Worm (Caenorhabditis elegans) whole organism, L2 larva: Measurements from ENCODE around the gene ran-1.
A peak's percentile ranks its signal among the peaks of the same experiment; 100 is the strongest.

Experiments
- C34F6.9 ChIP-seq: fragments of 150-350 bp; optimal IDR thresholded peaks from 2 replicates; lab custom pipeline; 2014; ENCODE audit warnings: missing biosample characterization, missing genetic modification characterization
- F13H6.1 ChIP-seq: sonication (generic microtip); optimal IDR thresholded peaks from 2 replicates; lab custom pipeline; 2016; ENCODE audit warnings: missing genetic modification characterization, missing compliant biosample characterization
- Y55F3AM.14 ChIP-seq: fragments of 200-800 bp; sonication (Bioruptor generic); optimal IDR thresholded peaks from 2 replicates; lab custom pipeline; 2018; ENCODE audit warnings: mild to moderate bottlenecking, missing genetic modification characterization, missing compliant biosample characterization
- alr-1 ChIP-seq: fragments of 150-350 bp; optimal IDR thresholded peaks from 2 replicates; lab custom pipeline; 2014; ENCODE audit warnings: missing biosample characterization, missing genetic modification characterization
- aly-2 ChIP-seq: fragments of 150-350 bp; optimal IDR thresholded peaks from 2 replicates; lab custom pipeline; 2014; ENCODE audit warnings: missing biosample characterization, missing genetic modification characterization
- ama-1 ChIP-seq: fragments of 150-350 bp; optimal IDR thresholded peaks from 2 replicates; lab custom pipeline; 2018; ENCODE audit warnings: inconsistent platforms
- blmp-1 ChIP-seq: sonication (generic microtip); optimal IDR thresholded peaks from 2 replicates; lab custom pipeline; 2017; ENCODE audit warnings: missing genetic modification characterization, mild to moderate bottlenecking, missing compliant biosample characterization, antibody characterized with exemption, moderate library complexity; ENCODE audit not compliant: insufficient read depth
- ceh-16 ChIP-seq: fragments of 150-350 bp; optimal IDR thresholded peaks from 2 replicates; lab custom pipeline; 2014; ENCODE audit warnings: missing biosample characterization, missing genetic modification characterization
- ceh-82 ChIP-seq: fragments of 150-350 bp; optimal IDR thresholded peaks from 2 replicates; lab custom pipeline; 2014; ENCODE audit warnings: missing biosample characterization, missing genetic modification characterization
- crh-2 ChIP-seq: sonication (generic microtip); optimal IDR thresholded peaks from 2 replicates; lab custom pipeline; 2017; ENCODE audit warnings: missing biosample characterization, missing genetic modification characterization
- dmd-4 ChIP-seq: sonication (generic microtip); optimal IDR thresholded peaks from 2 replicates; lab custom pipeline; 2017; ENCODE audit warnings: missing biosample characterization, missing genetic modification characterization
- egl-27 ChIP-seq: sonication (generic microtip); optimal IDR thresholded peaks from 3 replicates; lab custom pipeline; 2017; ENCODE audit warnings: missing biosample characterization, missing genetic modification reagents, missing genetic modification characterization
- elt-1 ChIP-seq: fragments of 150-350 bp; optimal IDR thresholded peaks from 2 replicates; lab custom pipeline; 2014; ENCODE audit warnings: missing biosample characterization, missing genetic modification characterization
- elt-3 ChIP-seq: sonication (generic microtip); optimal IDR thresholded peaks from 2 replicates; lab custom pipeline; 2017; ENCODE audit warnings: missing biosample characterization, missing genetic modification characterization
- fos-1 ChIP-seq: fragments of 150-350 bp; optimal IDR thresholded peaks from 2 replicates; lab custom pipeline; 2014; ENCODE audit warnings: missing biosample characterization, missing genetic modification characterization
- gmeb-1 ChIP-seq: fragments of 150-350 bp; optimal IDR thresholded peaks from 2 replicates; lab custom pipeline; 2014; ENCODE audit warnings: missing biosample characterization, missing genetic modification characterization
- lin-11 ChIP-seq: fragments of 150-350 bp; sonication (generic microtip); optimal IDR thresholded peaks from 2 replicates; lab custom pipeline; 2014; ENCODE audit warnings: missing biosample characterization, missing genetic modification characterization, inconsistent platforms, mixed read lengths
- lin-13 ChIP-seq: fragments of 150-350 bp; optimal IDR thresholded peaks from 2 replicates; lab custom pipeline; 2014; ENCODE audit warnings: missing biosample characterization, missing genetic modification reagents, missing genetic modification characterization
- lsy-2 ChIP-seq, 2 experiments: fragments of 150-350 bp in 1 of 2; sonication (generic microtip) in 1 of 2; optimal IDR thresholded peaks; 2 replicates each; lab custom pipeline; 2014 to 2017; ENCODE audit warnings: missing biosample characterization in 2 of 2, missing genetic modification characterization in 2 of 2
- mab-5 ChIP-seq: fragments of 150-350 bp; optimal IDR thresholded peaks from 2 replicates; lab custom pipeline; 2014; ENCODE audit warnings: missing biosample characterization, missing genetic modification characterization
- mbf-1 ChIP-seq: sonication (generic microtip); optimal IDR thresholded peaks from 2 replicates; lab custom pipeline; 2017; ENCODE audit warnings: missing biosample characterization, missing genetic modification characterization
- mdl-1 ChIP-seq, 2 experiments: fragments of 150-350 bp in 1 of 2; sonication (generic microtip) in 1 of 2; optimal IDR thresholded peaks; 2 replicates each; lab custom pipeline; 2017; ENCODE audit warnings: missing biosample characterization in 2 of 2, missing genetic modification characterization in 2 of 2
- nhr-10 ChIP-seq: sonication (generic microtip); optimal IDR thresholded peaks from 2 replicates; lab custom pipeline; 2017; ENCODE audit warnings: missing biosample characterization, missing genetic modification characterization
- nhr-11 ChIP-seq: fragments of 150-350 bp; optimal IDR thresholded peaks from 2 replicates; lab custom pipeline; 2014; ENCODE audit warnings: missing biosample characterization, missing genetic modification characterization
- nhr-12 ChIP-seq: fragments of 150-350 bp; optimal IDR thresholded peaks from 2 replicates; lab custom pipeline; 2014; ENCODE audit warnings: missing biosample characterization, missing genetic modification characterization
- nhr-129 ChIP-seq: fragments of 150-350 bp; optimal IDR thresholded peaks from 2 replicates; lab custom pipeline; 2014; ENCODE audit warnings: missing biosample characterization, missing genetic modification characterization
- nhr-21 ChIP-seq: fragments of 150-350 bp; optimal IDR thresholded peaks from 2 replicates; lab custom pipeline; 2014; ENCODE audit warnings: missing biosample characterization, missing genetic modification characterization
- nhr-23 ChIP-seq: fragments of 150-350 bp; optimal IDR thresholded peaks from 2 replicates; lab custom pipeline; 2014; ENCODE audit warnings: missing biosample characterization, missing genetic modification reagents, missing genetic modification characterization
- nhr-25 ChIP-seq: fragments of 150-350 bp; sonication (generic microtip); optimal IDR thresholded peaks from 3 replicates; lab custom pipeline; 2014; ENCODE audit warnings: missing biosample characterization, missing genetic modification characterization
- nhr-77 ChIP-seq: fragments of 150-350 bp; optimal IDR thresholded peaks from 2 replicates; lab custom pipeline; 2014; ENCODE audit warnings: missing biosample characterization, missing genetic modification characterization
- peb-1 ChIP-seq: fragments of 150-350 bp; optimal IDR thresholded peaks from 2 replicates; lab custom pipeline; 2014; ENCODE audit warnings: missing biosample characterization, missing genetic modification characterization
- sem-4 ChIP-seq: fragments of 150-350 bp; optimal IDR thresholded peaks from 2 replicates; lab custom pipeline; 2014; ENCODE audit warnings: missing biosample characterization, missing genetic modification reagents, missing genetic modification characterization
- skn-1 ChIP-seq: sonication (generic microtip); optimal IDR thresholded peaks from 2 replicates; lab custom pipeline; 2017; ENCODE audit warnings: missing biosample characterization, missing genetic modification characterization
- sma-3 ChIP-seq: sonication (generic microtip); optimal IDR thresholded peaks from 2 replicates; lab custom pipeline; 2016; ENCODE audit warnings: missing genetic modification reagents, missing genetic modification characterization, missing compliant biosample characterization
- sma-9 ChIP-seq, 2 experiments: fragments of 150-350 bp in 1 of 2; sonication (generic microtip) in 1 of 2; optimal IDR thresholded peaks; 2 replicates each; lab custom pipeline; 2014 to 2016; ENCODE audit warnings: missing genetic modification characterization in 2 of 2, mild to moderate bottlenecking in 1 of 2, missing biosample characterization in 1 of 2, missing compliant biosample characterization in 1 of 2, missing genetic modification reagents in 1 of 2, moderate library complexity in 1 of 2
- snpc-4 ChIP-seq: fragments of 150-350 bp; optimal IDR thresholded peaks from 2 replicates; lab custom pipeline; 2014; ENCODE audit warnings: missing biosample characterization, missing genetic modification characterization
- unc-39 ChIP-seq: fragments of 150-350 bp; optimal IDR thresholded peaks from 2 replicates; lab custom pipeline; 2014; ENCODE audit warnings: missing biosample characterization, missing genetic modification characterization
- unc-55 ChIP-seq: fragments of 150-350 bp; sonication (generic microtip); optimal IDR thresholded peaks from 3 replicates; lab custom pipeline; 2014; ENCODE audit warnings: missing biosample characterization, missing genetic modification reagents, missing genetic modification characterization
- ztf-11 ChIP-seq: sonication (generic microtip); optimal IDR thresholded peaks from 2 replicates; lab custom pipeline; 2017; ENCODE audit warnings: missing biosample characterization, missing genetic modification characterization
- ztf-4 ChIP-seq: fragments of 150-350 bp; optimal IDR thresholded peaks from 2 replicates; lab custom pipeline; 2014; ENCODE audit warnings: missing biosample characterization, missing genetic modification characterization

The ran-1 gene

DNA sequence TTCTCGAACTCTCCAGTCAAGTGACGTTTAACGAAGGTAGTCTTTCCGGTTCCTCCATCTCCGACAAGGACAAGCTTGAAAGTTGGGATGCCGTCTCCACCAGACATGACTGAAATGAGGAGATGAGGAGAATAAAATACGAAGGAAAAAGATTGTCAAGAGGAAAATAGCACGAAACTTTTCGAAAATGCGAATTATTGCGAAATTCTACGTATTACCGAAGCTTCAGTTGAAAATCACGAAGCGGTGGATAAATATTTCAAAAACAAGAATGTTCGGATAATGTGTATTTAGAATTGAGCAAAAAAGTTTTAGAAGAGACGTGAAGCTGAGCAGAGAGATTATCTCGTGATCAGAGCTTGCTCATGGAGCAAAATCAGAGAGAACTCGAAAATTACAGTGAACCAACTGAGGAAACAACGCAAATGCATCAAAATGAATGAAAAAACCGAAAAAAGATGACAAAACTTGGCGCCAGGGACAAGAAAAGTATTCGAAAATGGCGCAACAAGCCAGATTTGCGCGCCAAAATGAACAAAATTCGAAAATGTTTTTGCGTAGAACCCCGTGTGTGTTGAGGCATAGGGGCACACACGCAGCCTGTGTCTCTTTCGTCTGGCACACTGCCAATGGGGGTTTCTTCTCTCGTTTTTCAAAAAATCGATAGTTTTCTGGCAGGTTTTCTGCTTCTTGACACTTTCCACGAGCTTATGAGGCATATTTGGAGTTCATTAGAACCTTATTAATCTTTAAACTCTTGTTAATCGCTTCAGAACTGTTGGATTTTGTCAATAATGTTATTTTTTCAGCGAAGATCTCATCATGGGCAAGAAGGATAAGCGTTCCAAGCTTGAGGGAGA is at the start of gene ran-1, which contains the start of gene dkc-1:
Gene ran-1 (minus strand): TSS at position 109 of the 860 bp plus-strand sequence.
Gene dkc-1 (plus strand): TSS at position 810 of the 860 bp plus-strand sequence.
- TF ChIP-seq ztf-11 (tag; lab: Kevin White, UChicago) (no peak), nhr-12 (tag; lab: Kevin White, UChicago) (no peak), fos-1 (tag; lab: Kevin White, UChicago) (peak; percentile 58), peb-1 (tag; lab: Kevin White, UChicago) (no peak), crh-2 (tag; lab: Kevin White, UChicago) (peak; percentile 78), lin-11 (peak; percentile 44), unc-55 (GFP tag; lab: Kevin White, UChicago) (peak; percentile 90), nhr-25 (peak; percentile 77), mab-5 (tag; lab: Kevin White, UChicago) (peak; percentile 7), dmd-4 (tag; lab: Kevin White, UChicago) (no peak), C34F6.9 (tag; lab: Kevin White, UChicago) (peak; percentile 90), sma-9 (GFP tag; optimal IDR thresholded peaks at IDR 0.05; lab: Kevin White, UChicago) (no peak), sma-9 (tag; optimal IDR thresholded peaks at IDR 0.05; lab: Kevin White, UChicago) (no peak), sem-4 (tag; lab: Kevin White, UChicago) (peak; percentile 29), F13H6.1 (tag; lab: Kevin White, UChicago) (peak; percentile 43), alr-1 (tag; lab: Kevin White, UChicago) (no peak), nhr-10 (no peak), sma-3 (GFP tag; lab: Kevin White, UChicago) (peak; percentile 10), mdl-1 (tag; optimal IDR thresholded peaks at IDR 0.05; lab: Kevin White, UChicago) (peak in 1 of 2 experiments; percentile 20), ceh-16 (tag; lab: Kevin White, UChicago) (peak; percentile 5), ztf-4 (tag; lab: Kevin White, UChicago) (no peak), lsy-2 (tag; optimal IDR thresholded peaks at IDR 0.05; lab: Kevin White, UChicago) (peak; percentile 50 to 86), nhr-129 (peak; percentile 79), gmeb-1 (tag; lab: Kevin White, UChicago) (peak; percentile 67), nhr-21 (tag; lab: Kevin White, UChicago) (peak; percentile 48), lin-13 (GFP tag; lab: Kevin White, UChicago) (peak; percentile 75), elt-3 (no peak), blmp-1 (peak; percentile 35), unc-39 (no peak)

DNA sequence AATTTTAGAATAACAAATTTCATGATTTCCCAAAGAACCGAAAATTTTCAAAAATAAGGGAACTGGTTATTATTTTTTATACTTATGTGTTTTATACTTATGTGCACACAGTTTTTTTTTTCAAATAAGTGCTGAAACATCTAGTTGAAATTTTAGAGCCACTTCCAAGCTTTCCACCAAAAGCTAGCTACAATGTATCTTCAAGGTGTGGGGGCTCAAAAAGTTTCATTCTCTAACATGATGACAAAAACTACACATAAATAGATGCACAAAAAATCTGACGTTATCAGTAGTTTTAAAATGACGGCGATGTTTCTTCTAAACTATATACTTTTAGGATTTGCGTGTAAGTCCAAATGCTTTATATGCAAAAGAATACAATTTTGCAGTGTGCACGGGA is 46.5 kb upstream of the ran-1 start, which contains the start of gene clec-163:
Gene clec-163 (plus strand): TSS at position 301 of the 400 bp plus-strand sequence.
- TF ChIP-seq nhr-77 (tag; lab: Kevin White, UChicago) (no peak), unc-55 (GFP tag; lab: Kevin White, UChicago) (no peak), mbf-1 (tag; lab: Kevin White, UChicago) (no peak), peb-1 (tag; lab: Kevin White, UChicago) (no peak), nhr-25 (no peak), ceh-82 (tag; lab: Kevin White, UChicago) (no peak), blmp-1 (no peak), nhr-23 (no peak), gmeb-1 (tag; lab: Kevin White, UChicago) (no peak), elt-1 (no peak), snpc-4 (tag; lab: Kevin White, UChicago) (no peak), Y55F3AM.14 (GFP tag; lab: Kevin White, UChicago) (no peak), ama-1 (lab: Kevin White, UChicago) (no peak), skn-1 (tag; lab: Kevin White, UChicago) (no peak), crh-2 (tag; lab: Kevin White, UChicago) (no peak), elt-3 (no peak), nhr-11 (tag; lab: Kevin White, UChicago) (no peak)
- TF ChIP-seq, all 48 proteins: peak for 0

DNA sequence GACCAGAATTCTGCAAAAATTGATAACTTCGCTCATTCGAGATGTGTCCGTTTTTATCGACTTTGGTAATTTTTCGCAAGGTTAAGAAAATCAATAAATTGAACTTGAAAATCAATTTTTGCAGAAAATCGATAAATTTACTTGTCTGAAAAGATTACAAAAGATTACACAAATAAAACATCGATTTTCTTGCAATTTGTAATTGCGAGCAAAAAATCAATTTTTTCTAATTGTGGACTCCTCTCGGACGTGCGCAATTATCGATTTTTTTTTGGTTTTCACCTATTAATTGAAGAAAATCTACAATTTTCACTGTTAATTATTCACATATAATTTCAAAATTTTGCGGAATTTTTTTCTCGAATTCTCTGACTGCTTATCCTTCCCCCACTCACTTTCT is 43.7 kb upstream of the ran-1 start:
- TF ChIP-seq ceh-82 (tag; lab: Kevin White, UChicago) (no peak), nhr-77 (tag; lab: Kevin White, UChicago) (no peak), F13H6.1 (tag; lab: Kevin White, UChicago) (no peak), elt-3 (no peak), egl-27 (no peak), mbf-1 (tag; lab: Kevin White, UChicago) (no peak), skn-1 (tag; lab: Kevin White, UChicago) (no peak), snpc-4 (tag; lab: Kevin White, UChicago) (no peak), aly-2 (tag; lab: Kevin White, UChicago) (no peak), gmeb-1 (tag; lab: Kevin White, UChicago) (no peak), sma-3 (GFP tag; lab: Kevin White, UChicago) (no peak)
